Worm (Caenorhabditis elegans) whole organism, L3 larva: ENCODE data around the gene C49H3.3.
A peak's percentile ranks its signal among the peaks of the same experiment; 100 is the strongest.

Experiments
- ama-1 ChIP-seq: fragments of 150-350 bp; optimal IDR thresholded peaks from 2 replicates; lab custom pipeline; 2018
- lin-15B ChIP-seq: fragments of 150-350 bp; optimal IDR thresholded peaks from 2 replicates; lab custom pipeline; 2014; ENCODE audit warnings: missing biosample characterization, missing genetic modification characterization
- mdl-1 ChIP-seq: fragments of 150-350 bp; optimal IDR thresholded peaks from 2 replicates; lab custom pipeline; 2014; ENCODE audit warnings: missing biosample characterization, missing genetic modification characterization
- nhr-76 ChIP-seq: fragments of 150-350 bp; sonication (generic microtip); optimal IDR thresholded peaks from 5 replicates; lab custom pipeline; 2014; ENCODE audit warnings: missing biosample characterization, missing genetic modification characterization
- nhr-77 ChIP-seq: fragments of 150-350 bp; optimal IDR thresholded peaks from 2 replicates; lab custom pipeline; 2014; ENCODE audit warnings: missing biosample characterization, missing genetic modification characterization
- pha-4 ChIP-seq: fragments of 150-350 bp; optimal IDR thresholded peaks from 2 replicates; lab custom pipeline; 2014; ENCODE audit warnings: missing biosample characterization, missing genetic modification reagents, missing genetic modification characterization
- skn-1 ChIP-seq: fragments of 150-350 bp; optimal IDR thresholded peaks from 2 replicates; lab custom pipeline; 2014; ENCODE audit warnings: missing biosample characterization, missing genetic modification characterization
- snpc-4 ChIP-seq: fragments of 150-350 bp; optimal IDR thresholded peaks from 2 replicates; lab custom pipeline; 2014; ENCODE audit warnings: missing biosample characterization, missing genetic modification characterization
- zag-1 ChIP-seq: fragments of 150-350 bp; optimal IDR thresholded peaks from 2 replicates; lab custom pipeline; 2014; ENCODE audit warnings: missing biosample characterization, missing genetic modification characterization
- ztf-11 ChIP-seq: fragments of 150-350 bp; optimal IDR thresholded peaks from 2 replicates; lab custom pipeline; 2014; ENCODE audit warnings: missing biosample characterization, missing genetic modification characterization

- TF ChIP-seq ztf-11 (tag; lab: Kevin White, UChicago) (no peak), nhr-76 (tag; lab: Kevin White, UChicago) (no peak), lin-15B (tag; lab: Kevin White, UChicago) (peak; percentile 1), zag-1 (tag; lab: Kevin White, UChicago) (no peak), snpc-4 (no peak), mdl-1 (tag; lab: Kevin White, UChicago) (no peak), skn-1 (tag; lab: Kevin White, UChicago) (no peak), ama-1 (peak; percentile 22), pha-4 (peak; percentile 35), nhr-77 (tag; lab: Kevin White, UChicago) (no peak)
Measured at ce11 chrIV:7909455-7910141, 14.6 kb upstream of the C49H3.3 start.
